Worm (Caenorhabditis elegans) whole organism, young adult: ENCODE measurements around the gene B0228.8.
A peak's percentile ranks its signal among the peaks of the same experiment; 100 is the strongest.

Source experiments
- C06A6.2 ChIP-seq: fragments of 200-800 bp; sonication (Bioruptor generic); conservative IDR thresholded peaks from 2 replicates; pipeline ENCODE4 v1.3.6; 2022; ENCODE audit warnings: missing genetic modification characterization, missing compliant biosample characterization
- F10E7.11 ChIP-seq: sonication (generic microtip); optimal IDR thresholded peaks from 2 replicates; lab custom pipeline; 2017; ENCODE audit warnings: mild to moderate bottlenecking, missing genetic modification characterization, moderate library complexity, missing compliant biosample characterization
- F37B4.10 ChIP-seq: fragments of 200-800 bp; sonication (Bioruptor generic); IDR thresholded peaks from 2 replicates; pipeline ENCODE4 v1.3.6; 2022; ENCODE audit warnings: missing genetic modification characterization, missing compliant biosample characterization
- T26A5.8 ChIP-seq: sonication (generic microtip); optimal IDR thresholded peaks from 2 replicates; lab custom pipeline; 2016; ENCODE audit warnings: missing genetic modification characterization, missing compliant biosample characterization
- Y56A3A.18 ChIP-seq: fragments of 200-800 bp; sonication (Bioruptor generic); IDR thresholded peaks from 2 replicates; pipeline ENCODE4 v1.3.6; 2022; ENCODE audit warnings: missing genetic modification reagents, missing genetic modification characterization, missing compliant biosample characterization
- akir-1 ChIP-seq: fragments of 200-800 bp; sonication (Bioruptor generic); optimal IDR thresholded peaks from 2 replicates; lab custom pipeline; 2018; ENCODE audit warnings: mild to moderate bottlenecking, missing genetic modification characterization, moderate library complexity, missing compliant biosample characterization
- ama-1 ChIP-seq, 3 experiments: fragments of 150-350 bp in 1 of 3; sonication (generic microtip) in 2 of 3; optimal IDR thresholded peaks; 2 replicates each; lab custom pipeline; 2014 to 2018; ENCODE audit warnings: missing biosample characterization in 2 of 3, missing genetic modification characterization in 2 of 3, missing genetic modification reagents in 2 of 3
- atf-7 ChIP-seq: sonication (generic microtip); optimal IDR thresholded peaks from 2 replicates; lab custom pipeline; 2017; ENCODE audit warnings: mild to moderate bottlenecking, missing genetic modification characterization, missing compliant biosample characterization
- attf-5 ChIP-seq: fragments of 200-800 bp; sonication (Bioruptor generic); optimal IDR thresholded peaks from 2 replicates; lab custom pipeline; 2018; ENCODE audit warnings: mild to moderate bottlenecking, missing genetic modification characterization, missing compliant biosample characterization
- ccch-3 ChIP-seq: fragments of 200-800 bp; sonication (Bioruptor generic); optimal IDR thresholded peaks from 2 replicates; lab custom pipeline; 2018; ENCODE audit warnings: mild to moderate bottlenecking, missing genetic modification characterization, missing compliant biosample characterization
- ceh-27 ChIP-seq: fragments of 200-800 bp; sonication (Bioruptor generic); optimal IDR thresholded peaks from 2 replicates; lab custom pipeline; 2018; ENCODE audit warnings: mild to moderate bottlenecking, missing genetic modification characterization, moderate library complexity, missing compliant biosample characterization
- ceh-58 ChIP-seq: fragments of 200-800 bp; sonication (Bioruptor generic); IDR thresholded peaks from 2 replicates; pipeline ENCODE4 v1.3.6; 2022; ENCODE audit warnings: missing genetic modification characterization, missing compliant biosample characterization
- dpff-1 ChIP-seq: sonication (generic microtip); optimal IDR thresholded peaks from 2 replicates; lab custom pipeline; 2017; ENCODE audit warnings: mild to moderate bottlenecking, missing genetic modification characterization, missing compliant biosample characterization
- dpl-1 ChIP-seq: fragments of 150-350 bp; optimal IDR thresholded peaks from 2 replicates; lab custom pipeline; 2014; ENCODE audit warnings: missing biosample characterization, missing genetic modification reagents, missing genetic modification characterization
- egl-44 ChIP-seq: fragments of 200-800 bp; sonication (Bioruptor generic); IDR thresholded peaks from 2 replicates; pipeline ENCODE4 v1.3.6; 2022; ENCODE audit warnings: missing genetic modification reagents, missing genetic modification characterization, missing compliant biosample characterization
- him-1 ChIP-seq: sonication (generic microtip); optimal IDR thresholded peaks from 2 replicates; lab custom pipeline; 2016; ENCODE audit warnings: missing genotype, missing genetic modification reagents, missing genetic modification characterization, missing compliant biosample characterization
- lag-1 ChIP-seq: fragments of 200-800 bp; sonication (Bioruptor generic); IDR thresholded peaks from 2 replicates; pipeline ENCODE4 v1.3.6; 2022; ENCODE audit warnings: missing genetic modification reagents, missing genetic modification characterization, missing compliant biosample characterization
- lin-26 ChIP-seq: fragments of 200-800 bp; sonication (Bioruptor generic); IDR thresholded peaks from 2 replicates; pipeline ENCODE4 v1.3.6; 2022; ENCODE audit warnings: missing genetic modification reagents, missing genetic modification characterization, missing compliant biosample characterization
- lin-40 ChIP-seq: sonication (generic microtip); optimal IDR thresholded peaks from 2 replicates; lab custom pipeline; 2016; ENCODE audit warnings: missing genetic modification characterization, mild to moderate bottlenecking, missing compliant biosample characterization, missing genotype, missing genetic modification reagents
- lsl-1 ChIP-seq: fragments of 200-800 bp; sonication (Bioruptor generic); optimal IDR thresholded peaks from 2 replicates; lab custom pipeline; 2018; ENCODE audit warnings: mild to moderate bottlenecking, missing genetic modification characterization, moderate library complexity, missing compliant biosample characterization
- lsy-27 ChIP-seq: sonication (generic microtip); optimal IDR thresholded peaks from 2 replicates; lab custom pipeline; 2017; ENCODE audit warnings: missing genetic modification characterization, mild to moderate bottlenecking, missing compliant biosample characterization, antibody characterized with exemption, missing genotype, borderline replicate concordance; ENCODE audit not compliant: insufficient read depth
- mcd-1 ChIP-seq: fragments of 200-800 bp; sonication (Bioruptor generic); IDR thresholded peaks from 2 replicates; pipeline ENCODE4 v1.3.6; 2022; ENCODE audit warnings: missing genetic modification reagents, missing genetic modification characterization, missing compliant biosample characterization
- mel-28 ChIP-seq: sonication (generic microtip); optimal IDR thresholded peaks from 2 replicates; lab custom pipeline; 2016; ENCODE audit warnings: borderline replicate concordance, mild to moderate bottlenecking, missing genetic modification characterization, missing compliant biosample characterization
- nhr-179 ChIP-seq: sonication (generic microtip); optimal IDR thresholded peaks from 2 replicates; lab custom pipeline; 2016; ENCODE audit warnings: mild to moderate bottlenecking, missing genetic modification characterization, missing compliant biosample characterization
- repo-1 ChIP-seq: sonication (generic microtip); optimal IDR thresholded peaks from 2 replicates; lab custom pipeline; 2017; ENCODE audit warnings: mild to moderate bottlenecking, missing genetic modification characterization, missing compliant biosample characterization
- snpc-3.4 ChIP-seq: sonication (generic microtip); optimal IDR thresholded peaks from 2 replicates; lab custom pipeline; 2017; ENCODE audit warnings: missing genetic modification characterization, mild to moderate bottlenecking, missing compliant biosample characterization, antibody characterized with exemption, moderate library complexity, missing genotype, missing genetic modification reagents
- sptf-2 ChIP-seq: fragments of 200-800 bp; sonication (Bioruptor generic); optimal IDR thresholded peaks from 2 replicates; lab custom pipeline; 2018; ENCODE audit warnings: mild to moderate bottlenecking, missing genetic modification characterization, missing compliant biosample characterization
- tbp1 ChIP-seq: fragments of 200-800 bp; sonication (Bioruptor generic); optimal IDR thresholded peaks from 2 replicates; lab custom pipeline; 2018; ENCODE audit warnings: mild to moderate bottlenecking, missing genetic modification characterization, missing compliant biosample characterization
- tlf-1 ChIP-seq: fragments of 200-800 bp; sonication (Bioruptor generic); optimal IDR thresholded peaks from 2 replicates; lab custom pipeline; 2018; ENCODE audit warnings: mild to moderate bottlenecking, missing genetic modification characterization, missing compliant biosample characterization
- ztf-18 ChIP-seq: sonication (generic microtip); optimal IDR thresholded peaks from 2 replicates; lab custom pipeline; 2016; ENCODE audit warnings: missing genotype, mild to moderate bottlenecking, missing genetic modification characterization, missing compliant biosample characterization
- ztf-26 ChIP-seq: sonication (generic microtip); optimal IDR thresholded peaks from 2 replicates; lab custom pipeline; 2017; ENCODE audit warnings: missing genetic modification characterization, missing compliant biosample characterization
- ztf-28 ChIP-seq: fragments of 200-800 bp; sonication (Bioruptor generic); IDR thresholded peaks from 2 replicates; pipeline ENCODE4 v1.3.6; 2022; ENCODE audit warnings: missing genetic modification reagents, missing genetic modification characterization, missing compliant biosample characterization
- ztf-3 ChIP-seq: fragments of 200-800 bp; sonication (Bioruptor generic); optimal IDR thresholded peaks from 2 replicates; lab custom pipeline; 2018; ENCODE audit warnings: mild to moderate bottlenecking, missing genetic modification characterization, missing compliant biosample characterization

Gene B0228.8

ce11 chrII:7792514-7792913, 31.2 kb upstream of the B0228.8 start:
- TF ChIP-seq mcd-1 (GFP tag; lab: Robert Waterston, UW) (no peak), attf-5 (no peak), egl-44 (GFP tag; lab: Robert Waterston, UW) (no peak), ztf-28 (GFP tag; lab: Robert Waterston, UW) (no peak), tlf-1 (GFP tag; lab: Kevin White, UChicago) (no peak), lsl-1 (GFP tag; lab: Kevin White, UChicago) (no peak), him-1 (no peak), T26A5.8 (tag; lab: Kevin White, UChicago) (no peak), ceh-27 (GFP tag; lab: Kevin White, UChicago) (no peak), lin-26 (GFP tag; lab: Robert Waterston, UW) (no peak), F37B4.10 (GFP tag; lab: Robert Waterston, UW) (no peak), dpl-1 (GFP tag; lab: Kevin White, UChicago) (no peak), akir-1 (no peak), C06A6.2 (no peak), ztf-18 (tag; lab: Kevin White, UChicago) (no peak)

ce11 chrII:7791408-7792050, 30.2 kb upstream of the B0228.8 start:
- TF ChIP-seq lsy-27 (tag; lab: Kevin White, UChicago) (no peak), sptf-2 (GFP tag; lab: Kevin White, UChicago) (no peak), ccch-3 (GFP tag; lab: Kevin White, UChicago) (no peak)
- TF ChIP-seq, all 124 proteins: peak for 0

- TF ChIP-seq mel-28 (tag; lab: Kevin White, UChicago) (no peak), ztf-26 (tag; lab: Kevin White, UChicago) (peak; percentile 42), F37B4.10 (GFP tag; lab: Robert Waterston, UW) (0 out of 2 replicates have a peak, but pooled peaks have one; percentile 18), snpc-3.4 (tag; lab: Kevin White, UChicago) (no peak), atf-7 (no peak), tlf-1 (GFP tag; lab: Kevin White, UChicago) (no peak), him-1 (no peak), repo-1 (no peak), Y56A3A.18 (no peak), ztf-3 (GFP tag; lab: Kevin White, UChicago) (no peak), ama-1 (optimal IDR thresholded peaks at IDR 0.05; lab: Kevin White, UChicago) (peak; percentile 43), ama-1 (GFP tag; optimal IDR thresholded peaks at IDR 0.05; lab: Kevin White, UChicago) (no peak), nhr-179 (tag; lab: Kevin White, UChicago) (no peak), sptf-2 (GFP tag; lab: Kevin White, UChicago) (no peak), F10E7.11 (no peak), mcd-1 (GFP tag; lab: Robert Waterston, UW) (0 out of 2 replicates have a peak, but pooled peaks have one; percentile 8), ceh-58 (no peak), tbp1 (GFP tag; lab: Kevin White, UChicago) (no peak), lin-40 (tag; lab: Kevin White, UChicago) (peak; percentile 11), lag-1 (GFP tag; lab: Robert Waterston, UW) (no peak), dpff-1 (tag; lab: Kevin White, UChicago) (no peak)
- TF ChIP-seq, all 124 proteins: peak for 5
Measured at ce11 chrII:7790324-7790898, 29.1 kb upstream of the B0228.8 start, which contains the start of gene srlf-1. Gene srlf-1, plus strand, starts transcription at chrII:7790591.
